Worm (Caenorhabditis elegans): ENCODE data around the gene Y54F10BM.13.

- TF ChIP-seq pbrm-1 (GFP tag; IDR thresholded peaks at IDR 0.05) (no peak), hlh-12 (tag; optimal IDR thresholded peaks at IDR 0.05) (no peak)
These were observed 1.5 kb downstream of the Y54F10BM.13 start, which contains the start of gene Y54F10BM.12 for ce11 chrIII:2329336-2329735.
